Fruit fly (Drosophila melanogaster): ENCODE results near the gene CG31522.
A peak's percentile ranks its signal among the peaks of the same experiment; 100 is the strongest.

CG31522 gene

DNA sequence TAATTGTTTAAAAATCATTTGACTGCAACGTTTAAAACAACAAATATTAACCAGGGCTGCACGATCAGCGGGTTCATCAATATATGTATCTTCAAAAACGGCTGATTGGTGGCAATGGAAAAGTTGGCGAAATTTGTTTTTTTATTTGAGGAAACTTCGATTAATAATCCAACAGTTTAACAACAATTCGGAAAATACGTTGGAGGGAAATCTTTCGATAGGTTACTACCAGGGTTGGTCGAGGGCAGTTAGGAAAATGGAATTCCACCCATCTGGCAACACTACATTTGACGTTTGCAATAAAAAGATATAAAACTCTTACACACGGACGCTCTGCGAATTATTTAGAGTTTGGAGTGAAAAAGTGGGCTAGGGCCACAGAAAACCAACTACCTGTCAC, 25.6 kb downstream of the CG31522 start, which contains the start of the genes Lipt2 and CG14650 (continued):
- TF ChIP-seq CG6175 (GFP tag; IDR thresholded peaks at IDR 0.05), result no peak
- peak in 1 of 2 experiments; percentile 81 for TF ChIP-seq Hr78 (GFP tag; optimal IDR thresholded peaks at IDR 0.05)
- TF ChIP-seq Hr51 (GFP tag; optimal IDR thresholded peaks at IDR 0.05), result peak; percentile 29 to 50
- no peak for TF ChIP-seq CG8290 (GFP tag; optimal IDR thresholded peaks at IDR 0.05)
- TF ChIP-seq CG8290 (tag; optimal IDR thresholded peaks at IDR 0.05), result no peak
- peak; percentile 73; the same call in 3 of the 4 replicates for TF ChIP-seq Dll (GFP tag; IDR thresholded peaks at IDR 0.05; ENCODE audit: partially characterized antibody)
- peak; percentile 49; the same call in 1 of the 3 replicates for TF ChIP-seq CG6791 (GFP tag; IDR thresholded peaks at IDR 0.05; ENCODE audit: partially characterized antibody)
- peak; percentile 47 for TF ChIP-seq Mes4 (GFP tag; optimal IDR thresholded peaks at IDR 0.05)
- no peak for TF ChIP-seq stc (GFP tag; IDR thresholded peaks at IDR 0.05)
- TF ChIP-seq vfl (GFP tag; optimal IDR thresholded peaks at IDR 0.05), result peak; percentile 12
- TF ChIP-seq disco-r (GFP tag; optimal IDR thresholded peaks at IDR 0.05), result peak; percentile 12
- peak in 1 of 2 experiments; percentile 58 for TF ChIP-seq bsh (GFP tag; optimal IDR thresholded peaks at IDR 0.05)
- peak; percentile 86 for TF ChIP-seq HmgZ (tag; optimal IDR thresholded peaks at IDR 0.05)
- TF ChIP-seq ab (GFP tag; optimal IDR thresholded peaks at IDR 0.05), result no peak
- TF ChIP-seq pan (optimal IDR thresholded peaks at IDR 0.05), result no peak
- TF ChIP-seq pan (GFP tag; optimal IDR thresholded peaks at IDR 0.05 in 1 of 2, IDR thresholded peaks at IDR 0.05 in 1 of 2), result peak in 1 of 2 experiments; percentile 49
- TF ChIP-seq fd64A (GFP tag; optimal IDR thresholded peaks at IDR 0.05), result no peak
- peak; percentile 33 for TF ChIP-seq pb (GFP tag; optimal IDR thresholded peaks at IDR 0.05)
- peak; percentile 77 for TF ChIP-seq nmo (GFP tag; optimal IDR thresholded peaks at IDR 0.05)
- peak; percentile 31 for TF ChIP-seq Lhr (GFP tag; optimal IDR thresholded peaks at IDR 0.05)
- TF ChIP-seq CG16863 (GFP tag; optimal IDR thresholded peaks at IDR 0.05), result peak; percentile 27
- TF ChIP-seq pnt (GFP tag; optimal IDR thresholded peaks at IDR 0.05), result peak; percentile 65
- TF ChIP-seq cad (GFP tag; optimal IDR thresholded peaks at IDR 0.05), result no peak
- TF ChIP-seq CG34376 (GFP tag; optimal IDR thresholded peaks at IDR 0.05), result peak; percentile 46
- TF ChIP-seq CG14667 (GFP tag; IDR thresholded peaks at IDR 0.05), result no peak
- no peak for TF ChIP-seq dimm (GFP tag; IDR thresholded peaks at IDR 0.05)
- TF ChIP-seq CG1647 (GFP tag; optimal IDR thresholded peaks at IDR 0.05), result peak; percentile 37
- TF ChIP-seq CG32767 (GFP tag; IDR thresholded peaks at IDR 0.05), result no peak
- peak; percentile 56 for TF ChIP-seq pho (GFP tag; optimal IDR thresholded peaks at IDR 0.05)
- TF ChIP-seq Aef1 (GFP tag; IDR thresholded peaks at IDR 0.05), result peak; percentile 63
- TF ChIP-seq CG10462 (GFP tag; optimal IDR thresholded peaks at IDR 0.05), result peak; percentile 21
- TF ChIP-seq Antp (GFP tag; optimal IDR thresholded peaks at IDR 0.05), result peak; percentile 76
- TF ChIP-seq sob (GFP tag; IDR thresholded peaks at IDR 0.05), result 0 out of 2 replicates have a peak, but pooled peaks have one; percentile 45
- no peak for TF ChIP-seq CG17612 (GFP tag; IDR thresholded peaks at IDR 0.05)
- peak; percentile 37 for TF ChIP-seq CG2202 (tag; optimal IDR thresholded peaks at IDR 0.05)
- peak; percentile 34 for TF ChIP-seq emc (GFP tag; optimal IDR thresholded peaks at IDR 0.05)
- TF ChIP-seq Fer3 (tag; optimal IDR thresholded peaks at IDR 0.05), result peak; percentile 15
- TF ChIP-seq CG17186 (GFP tag; optimal IDR thresholded peaks at IDR 0.05), result peak; percentile 52
- TF ChIP-seq mirr (GFP tag; optimal IDR thresholded peaks at IDR 0.05), result peak; percentile 8
- no peak for TF ChIP-seq HLHmδ (GFP tag; optimal IDR thresholded peaks at IDR 0.05)
- TF ChIP-seq Chrac-16 (GFP tag; optimal IDR thresholded peaks at IDR 0.05), result peak; percentile 70
- peak; percentile 1 for TF ChIP-seq CG17912 (GFP tag; optimal IDR thresholded peaks at IDR 0.05)
- TF ChIP-seq CG2712 (tag; optimal IDR thresholded peaks at IDR 0.05), result peak; percentile 60
- peak; percentile 33 for TF ChIP-seq PHDP (tag; optimal IDR thresholded peaks at IDR 0.05)
- TF ChIP-seq CG9932 (GFP tag; IDR thresholded peaks at IDR 0.05), result peak; percentile 67
- TF ChIP-seq CG11456 (GFP tag; IDR thresholded peaks at IDR 0.05), result no peak
- TF ChIP-seq CG13624 (GFP tag; optimal IDR thresholded peaks at IDR 0.05), result peak; percentile 85
- no peak for TF ChIP-seq CG7963 (GFP tag; IDR thresholded peaks at IDR 0.05; ENCODE audit: partially characterized antibody)
- TF ChIP-seq YL-1 (GFP tag; optimal IDR thresholded peaks at IDR 0.05), result peak; percentile 93
- peak; percentile 80 for TF ChIP-seq Sry-δ (GFP tag; optimal IDR thresholded peaks at IDR 0.05)
- TF ChIP-seq Max (GFP tag; optimal IDR thresholded peaks at IDR 0.05), result no peak
